Fruit fly (Drosophila melanogaster) whole organism, embryonic: ENCODE data around the gene CG5382.

Experiments
- CG14014 ChIP-seq: fragments of 200-800 bp; sonication (Bioruptor generic); IDR thresholded peaks from 2 replicates; pipeline ENCODE4 v1.3.6; 2022; ENCODE audit warnings: missing biosample characterization, missing genetic modification characterization
- CG2712 ChIP-seq: fragments of 200-800 bp; optimal IDR thresholded peaks from 3 replicates; lab custom pipeline; 2019; ENCODE audit warnings: missing biosample characterization, mild to moderate bottlenecking, missing genetic modification characterization, moderate library complexity
- CG6654 ChIP-seq: fragments of 200-800 bp; sonication (Bioruptor generic); optimal IDR thresholded peaks from 2 replicates; lab custom pipeline; 2017; ENCODE audit warnings: missing biosample characterization, mild to moderate bottlenecking, missing genetic modification characterization
- CG8924 ChIP-seq: fragments of 200-800 bp; optimal IDR thresholded peaks from 3 replicates; lab custom pipeline; 2019; ENCODE audit warnings: missing biosample characterization, mild to moderate bottlenecking, missing genetic modification characterization, moderate library complexity
- HmgZ ChIP-seq: fragments of 200-800 bp; sonication (Bioruptor generic); optimal IDR thresholded peaks from 2 replicates; lab custom pipeline; 2018; ENCODE audit warnings: missing biosample characterization, mild to moderate bottlenecking, missing genetic modification characterization
- Myb ChIP-seq: fragments of 200-800 bp; sonication (Bioruptor generic); optimal IDR thresholded peaks from 2 replicates; lab custom pipeline; 2016; ENCODE audit warnings: missing biosample characterization, missing genetic modification characterization
- NC2α ChIP-seq: fragments of 200-800 bp; sonication (Bioruptor generic); optimal IDR thresholded peaks from 2 replicates; lab custom pipeline; 2016; ENCODE audit warnings: missing biosample characterization, missing genetic modification characterization
- Rfx ChIP-seq: fragments of 200-800 bp; sonication (Bioruptor generic); IDR thresholded peaks from 2 replicates; pipeline ENCODE4 v1.3.6; 2022; ENCODE audit warnings: missing biosample characterization, missing genetic modification characterization
- Xbp1 ChIP-seq: fragments of 200-800 bp; sonication (Bioruptor generic); optimal IDR thresholded peaks from 3 replicates; lab custom pipeline; 2016; ENCODE audit warnings: missing biosample characterization, mild to moderate bottlenecking, missing genetic modification characterization
- bbx ChIP-seq: fragments of 200-800 bp; sonication (Bioruptor generic); IDR thresholded peaks from 2 replicates; pipeline ENCODE4 v1.3.6; 2022; ENCODE audit warnings: missing biosample characterization, missing genetic modification characterization; ENCODE audit not compliant: partially characterized antibody
- br ChIP-seq: fragments of >200 bp; optimal IDR thresholded peaks from 2 replicates; lab custom pipeline; 2017

- no peak for TF ChIP-seq Myb (GFP tag; lab: Kevin White, UChicago)
- TF ChIP-seq bbx, result no peak
- no peak for TF ChIP-seq CG14014 (GFP tag; lab: Robert Waterston, UW)
- no peak for TF ChIP-seq Xbp1 (GFP tag; lab: Kevin White, UChicago)
- TF ChIP-seq CG2712 (tag; lab: Kevin White, UChicago), result no peak
- TF ChIP-seq CG8924 (tag; lab: Kevin White, UChicago), result no peak
- no peak for TF ChIP-seq CG6654
- TF ChIP-seq Rfx (GFP tag; lab: Robert Waterston, UW), result no peak
- no peak for TF ChIP-seq br
- no peak for TF ChIP-seq NC2α (GFP tag; lab: Kevin White, UChicago)
- no peak for TF ChIP-seq HmgZ (tag; lab: Kevin White, UChicago)
Observed at dm6 chr3R:22411879-22412587, 46.2 kb upstream of the CG5382 start.
